Fruit fly (Drosophila melanogaster): ENCODE measurements around the gene CG44002.
A peak's percentile ranks its signal among the peaks of the same experiment; 100 is the strongest.

The CG44002 gene

DNA sequence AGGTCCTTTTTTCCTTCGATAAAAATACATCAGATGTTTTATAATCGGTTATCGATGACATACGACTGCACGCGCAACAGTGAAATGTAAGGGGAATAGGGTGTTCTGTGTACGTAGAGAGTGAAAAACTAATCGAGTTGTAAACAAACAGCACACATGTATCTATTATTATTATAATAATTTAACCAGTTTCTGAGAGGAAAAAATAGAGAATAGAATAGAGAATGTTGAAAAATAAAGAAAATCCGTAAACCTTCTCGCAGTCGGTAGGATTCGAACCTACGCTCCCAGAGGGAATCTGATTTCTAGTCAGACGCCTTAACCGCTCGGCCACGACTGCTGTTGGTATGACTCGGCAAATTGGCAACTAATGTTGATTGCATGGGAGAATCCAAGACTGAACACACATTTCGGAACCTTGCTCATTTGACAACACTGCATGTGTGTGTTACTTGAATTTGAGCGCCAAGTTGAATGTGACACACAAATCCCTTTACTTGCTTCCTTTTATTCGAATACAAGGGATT, 1.9 kb upstream of the CG44002 start (continued):
- no peak for TF ChIP-seq Gug (GFP tag; IDR thresholded peaks at IDR 0.05)
- TF ChIP-seq zfh1 (GFP tag; IDR thresholded peaks at IDR 0.05): 0 out of 3 replicates have a peak, but pooled peaks have one; percentile 32
- no peak for TF ChIP-seq CG8359 (GFP tag; optimal IDR thresholded peaks at IDR 0.05; ENCODE audit: borderline replicate concordance)
- TF ChIP-seq CG31365 (tag; optimal IDR thresholded peaks at IDR 0.05): peak; percentile 44
- no peak for TF ChIP-seq pfk (GFP tag; optimal IDR thresholded peaks at IDR 0.05)
- TF ChIP-seq crc (GFP tag; optimal IDR thresholded peaks at IDR 0.05): no peak
- TF ChIP-seq Vsx1 (GFP tag; optimal IDR thresholded peaks at IDR 0.05): peak; percentile 35
- peak; percentile 36 for TF ChIP-seq CG14710 (tag; optimal IDR thresholded peaks at IDR 0.05)
- no peak for TF ChIP-seq usp (GFP tag; optimal IDR thresholded peaks at IDR 0.05)
- peak; percentile 30 for TF ChIP-seq CTCF (GFP tag; optimal IDR thresholded peaks at IDR 0.05)
- TF ChIP-seq CG17568 (GFP tag; optimal IDR thresholded peaks at IDR 0.05): peak; percentile 26
- no peak for TF ChIP-seq Neu2 (GFP tag; optimal IDR thresholded peaks at IDR 0.05; ENCODE audit: borderline replicate concordance)
- no peak for TF ChIP-seq yki (optimal IDR thresholded peaks at IDR 0.05)
- no peak for TF ChIP-seq CG6175 (GFP tag; IDR thresholded peaks at IDR 0.05)
- no peak for TF ChIP-seq Hmx (GFP tag; optimal IDR thresholded peaks at IDR 0.05)
- TF ChIP-seq TFAM (GFP tag; optimal IDR thresholded peaks at IDR 0.05): no peak
- TF ChIP-seq CG13296 (GFP tag; optimal IDR thresholded peaks at IDR 0.05): peak; percentile 51
- peak; percentile 6 for TF ChIP-seq CG13894 (tag; optimal IDR thresholded peaks at IDR 0.05)
- peak; percentile 71 for TF ChIP-seq CG17328 (GFP tag; IDR thresholded peaks at IDR 0.05)
- no peak for TF ChIP-seq btn (GFP tag; optimal IDR thresholded peaks at IDR 0.05)
- TF ChIP-seq CG14860 (GFP tag; IDR thresholded peaks at IDR 0.05; ENCODE audit: partially characterized antibody): peak; percentile 79
- peak; percentile 86 for TF ChIP-seq HLH4C (GFP tag; IDR thresholded peaks at IDR 0.05; ENCODE audit: partially characterized antibody)
- TF ChIP-seq Bteb2 (GFP tag; optimal IDR thresholded peaks at IDR 0.05): peak; percentile 12
- no peak for TF ChIP-seq sens-2 (GFP tag; IDR thresholded peaks at IDR 0.05)
- no peak for TF ChIP-seq CG3726 (GFP tag; IDR thresholded peaks at IDR 0.05)
- TF ChIP-seq CG7963 (GFP tag; IDR thresholded peaks at IDR 0.05; ENCODE audit: partially characterized antibody): peak; percentile 88

DNA sequence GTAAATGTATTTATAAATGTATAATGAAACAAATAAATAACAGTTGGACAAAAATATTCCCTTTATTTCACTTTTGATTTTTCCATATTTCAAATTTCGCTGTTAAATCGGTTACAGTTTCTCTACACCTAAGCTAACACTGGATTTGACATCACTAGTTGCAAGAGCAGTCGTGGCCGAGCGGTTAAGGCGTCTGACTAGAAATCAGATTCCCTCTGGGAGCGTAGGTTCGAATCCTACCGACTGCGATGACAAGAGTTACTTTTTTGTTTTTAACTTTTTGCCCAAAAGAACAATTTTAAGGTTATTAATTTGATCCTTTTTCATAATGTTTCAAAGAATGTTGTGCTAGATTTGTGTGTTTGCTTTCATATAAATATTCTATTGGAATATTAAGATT, 1.5 kb downstream of the CG44002 start:
- TF ChIP-seq zen2 (GFP tag; IDR thresholded peaks at IDR 0.05; ENCODE audit: partially characterized antibody) (peak; percentile 77; the same call in 2 of the 3 replicates), inv (GFP tag; IDR thresholded peaks at IDR 0.05; ENCODE audit: partially characterized antibody) (peak; percentile 40; the same call in 1 of the 2 replicates), Bgb (GFP tag; IDR thresholded peaks at IDR 0.05; ENCODE audit: partially characterized antibody) (peak; percentile 87), bbx (GFP tag; IDR thresholded peaks at IDR 0.05; ENCODE audit: partially characterized antibody) (peak; percentile 91), Bdp1 (GFP tag; optimal IDR thresholded peaks at IDR 0.05) (peak; percentile 96), ato (GFP tag; IDR thresholded peaks at IDR 0.05; ENCODE audit: partially characterized antibody) (peak; percentile 75; the same call in 1 of the 2 replicates), CG13287 (GFP tag; IDR thresholded peaks at IDR 0.05; ENCODE audit: partially characterized antibody) (peak; percentile 56; the same call in 1 of the 2 replicates), CG6791 (GFP tag; IDR thresholded peaks at IDR 0.05; ENCODE audit: partially characterized antibody) (peak; percentile 93), HLH4C (GFP tag; IDR thresholded peaks at IDR 0.05; ENCODE audit: partially characterized antibody) (peak; percentile 80), knrl (GFP tag; IDR thresholded peaks at IDR 0.05; ENCODE audit: partially characterized antibody) (peak; percentile 62), vnd (GFP tag; IDR thresholded peaks at IDR 0.05; ENCODE audit: partially characterized antibody) (peak; percentile 74), hb (GFP tag; IDR thresholded peaks at IDR 0.05; ENCODE audit: partially characterized antibody) (peak; percentile 64), amos (GFP tag; IDR thresholded peaks at IDR 0.05; ENCODE audit: partially characterized antibody) (peak; percentile 87), CG16813 (GFP tag; IDR thresholded peaks at IDR 0.05; ENCODE audit: partially characterized antibody) (peak; percentile 89), CG42726 (GFP tag; IDR thresholded peaks at IDR 0.05; ENCODE audit: partially characterized antibody) (peak; percentile 88), chinmo (GFP tag; IDR thresholded peaks at IDR 0.05; ENCODE audit: partially characterized antibody) (0 out of 4 replicates have a peak, but pooled peaks have one; percentile 65), CG7963 (GFP tag; IDR thresholded peaks at IDR 0.05; ENCODE audit: partially characterized antibody) (peak; percentile 91), mld (GFP tag; IDR thresholded peaks at IDR 0.05; ENCODE audit: partially characterized antibody) (peak; percentile 91), nerfin-2 (GFP tag; IDR thresholded peaks at IDR 0.05; ENCODE audit: partially characterized antibody) (peak; percentile 89), Scr (GFP tag; IDR thresholded peaks at IDR 0.05; ENCODE audit: partially characterized antibody) (peak; percentile 74), tna (GFP tag; IDR thresholded peaks at IDR 0.05; ENCODE audit: partially characterized antibody) (peak; percentile 88), Dll (GFP tag; IDR thresholded peaks at IDR 0.05; ENCODE audit: partially characterized antibody) (peak; percentile 63; the same call in 3 of the 4 replicates), Opbp (GFP tag; IDR thresholded peaks at IDR 0.05; ENCODE audit: partially characterized antibody) (peak; percentile 95)
